Fruit fly (Drosophila melanogaster) whole organism, embryonic: Measurements from ENCODE around the gene Muc68E.

Source experiments
- Atf3 ChIP-seq: fragments of 200-800 bp; sonication (Bioruptor generic); optimal IDR thresholded peaks from 3 replicates; lab custom pipeline; 2016; ENCODE audit warnings: missing biosample characterization, missing genetic modification characterization
- CG10654 ChIP-seq: fragments of 200-800 bp; sonication (Bioruptor generic); optimal IDR thresholded peaks from 2 replicates; lab custom pipeline; 2016; ENCODE audit warnings: missing biosample characterization, missing genetic modification characterization
- CG11398 ChIP-seq: fragments of 200-800 bp; sonication (Bioruptor generic); optimal IDR thresholded peaks from 2 replicates; lab custom pipeline; 2016; ENCODE audit warnings: missing biosample characterization, missing genetic modification characterization
- CG12391 ChIP-seq: fragments of 200-800 bp; sonication (Bioruptor generic); optimal IDR thresholded peaks from 3 replicates; lab custom pipeline; 2018; ENCODE audit warnings: missing biosample characterization, mild to moderate bottlenecking, missing genetic modification characterization, moderate library complexity
- CG12744 ChIP-seq: fragments of 200-800 bp; sonication (Bioruptor generic); optimal IDR thresholded peaks from 2 replicates; lab custom pipeline; 2016; ENCODE audit warnings: missing biosample characterization, missing genetic modification characterization
- CG15601 ChIP-seq: fragments of 200-800 bp; sonication (Bioruptor generic); optimal IDR thresholded peaks from 3 replicates; lab custom pipeline; 2019; ENCODE audit warnings: missing biosample characterization, mild to moderate bottlenecking, missing genetic modification characterization, moderate library complexity
- CG17385 ChIP-seq: fragments of 200-800 bp; sonication (Bioruptor generic); optimal IDR thresholded peaks from 3 replicates; lab custom pipeline; 2018; ENCODE audit warnings: missing biosample characterization, mild to moderate bottlenecking, missing genetic modification characterization
- CG18262 ChIP-seq: fragments of 200-800 bp; optimal IDR thresholded peaks from 3 replicates; lab custom pipeline; 2019; ENCODE audit warnings: missing biosample characterization, mild to moderate bottlenecking, missing genetic modification characterization, moderate library complexity
- CG2199 ChIP-seq: fragments of 200-800 bp; sonication (Bioruptor generic); IDR thresholded peaks from 3 replicates; pipeline ENCODE4 v1.3.6; 2022; ENCODE audit warnings: missing biosample characterization, missing genetic modification characterization
- CG2678 ChIP-seq: fragments of 200-800 bp; sonication (Bioruptor generic); optimal IDR thresholded peaks from 3 replicates; lab custom pipeline; 2019; ENCODE audit warnings: missing biosample characterization, mild to moderate bottlenecking, missing genetic modification characterization, moderate library complexity
- CG33557 ChIP-seq: fragments of 200-800 bp; sonication (Bioruptor generic); optimal IDR thresholded peaks from 2 replicates; lab custom pipeline; 2019; ENCODE audit warnings: missing biosample characterization, mild to moderate bottlenecking, missing genetic modification characterization, moderate library complexity
- CG3995 ChIP-seq: fragments of 200-800 bp; sonication (Bioruptor generic); optimal IDR thresholded peaks from 3 replicates; lab custom pipeline; 2016; ENCODE audit warnings: missing biosample characterization, missing genetic modification characterization
- CG7357 ChIP-seq: fragments of 200-800 bp; sonication (Bioruptor generic); IDR thresholded peaks from 3 replicates; pipeline ENCODE4 v1.3.6; 2022; ENCODE audit warnings: missing biosample characterization, missing genetic modification characterization
- CG7987 ChIP-seq: fragments of 200-800 bp; sonication (Bioruptor generic); optimal IDR thresholded peaks from 2 replicates; lab custom pipeline; 2018; ENCODE audit warnings: missing biosample characterization, mild to moderate bottlenecking, missing genetic modification characterization, moderate library complexity
- CoRest ChIP-seq: fragments of 200-800 bp; sonication (Bioruptor generic); optimal IDR thresholded peaks from 3 replicates; lab custom pipeline; 2018; ENCODE audit warnings: missing biosample characterization, mild to moderate bottlenecking, missing genetic modification characterization, moderate library complexity
- Deaf1 ChIP-seq: fragments of 200-800 bp; optimal IDR thresholded peaks from 3 replicates; lab custom pipeline; 2019; ENCODE audit warnings: missing biosample characterization, mild to moderate bottlenecking, missing genetic modification characterization, moderate library complexity
- Dip2 ChIP-seq: fragments of 200-800 bp; sonication (Bioruptor generic); IDR thresholded peaks from 2 replicates; pipeline ENCODE4 v1.3.6; 2022; ENCODE audit warnings: missing biosample characterization, missing genetic modification characterization
- E2f2 ChIP-seq: fragments of 200-800 bp; sonication (Bioruptor generic); IDR thresholded peaks from 2 replicates; pipeline ENCODE4 v1.3.6; 2022; ENCODE audit warnings: missing biosample characterization, missing genetic modification characterization
- ERR ChIP-seq: fragments of 200-800 bp; sonication (Bioruptor generic); optimal IDR thresholded peaks from 2 replicates; lab custom pipeline; 2016; ENCODE audit warnings: missing biosample characterization, missing genetic modification characterization
- Fer1 ChIP-seq: fragments of 200-800 bp; sonication (Bioruptor generic); optimal IDR thresholded peaks from 2 replicates; lab custom pipeline; 2017; ENCODE audit warnings: missing biosample characterization, mild to moderate bottlenecking, missing genetic modification characterization
- GATAe ChIP-seq: fragments of 200-800 bp; sonication (Bioruptor generic); conservative IDR thresholded peaks from 2 replicates; pipeline ENCODE4 v1.3.6; 2022; ENCODE audit warnings: missing biosample characterization, missing genetic modification characterization
- Gug ChIP-seq: fragments of 200-800 bp; sonication (Bioruptor generic); IDR thresholded peaks from 4 replicates; pipeline ENCODE4 v1.3.6; 2022; ENCODE audit warnings: missing biosample characterization, missing genetic modification characterization
- HLH4C ChIP-seq: fragments of 200-800 bp; sonication (Bioruptor generic); IDR thresholded peaks from 3 replicates; pipeline ENCODE4 v1.3.6; 2022; ENCODE audit warnings: missing biosample characterization, missing genetic modification characterization; ENCODE audit not compliant: partially characterized antibody
- MBD-R2 ChIP-seq: fragments of 200-800 bp; sonication (Bioruptor generic); IDR thresholded peaks from 2 replicates; pipeline ENCODE4 v1.3.6; 2022; ENCODE audit warnings: missing biosample characterization, missing genetic modification characterization
- Max ChIP-seq: fragments of 200-800 bp; sonication (Bioruptor generic); optimal IDR thresholded peaks from 2 replicates; lab custom pipeline; 2016; ENCODE audit warnings: missing biosample characterization, mild to moderate bottlenecking, missing genetic modification characterization
- Meics ChIP-seq: fragments of 200-800 bp; sonication (Bioruptor generic); optimal IDR thresholded peaks from 2 replicates; lab custom pipeline; 2017; ENCODE audit warnings: missing biosample characterization, mild to moderate bottlenecking, missing genetic modification characterization
- NC2β ChIP-seq: fragments of 200-800 bp; sonication (Bioruptor generic); optimal IDR thresholded peaks from 2 replicates; lab custom pipeline; 2016; ENCODE audit warnings: missing biosample characterization, missing genetic modification characterization
- Ravus ChIP-seq: fragments of 200-800 bp; sonication (Bioruptor generic); IDR thresholded peaks from 2 replicates; pipeline ENCODE4 v1.3.6; 2022; ENCODE audit warnings: missing biosample characterization, missing genetic modification characterization
- Rfx ChIP-seq: fragments of 200-800 bp; sonication (Bioruptor generic); IDR thresholded peaks from 2 replicates; pipeline ENCODE4 v1.3.6; 2022; ENCODE audit warnings: missing biosample characterization, missing genetic modification characterization
- Sry-δ ChIP-seq: fragments of 200-800 bp; sonication (Bioruptor generic); optimal IDR thresholded peaks from 2 replicates; lab custom pipeline; 2016; ENCODE audit warnings: missing biosample characterization, missing genetic modification characterization
- ap ChIP-seq: fragments of 200-800 bp; sonication (Bioruptor generic); IDR thresholded peaks from 2 replicates; pipeline ENCODE4 v1.3.6; 2022; ENCODE audit warnings: missing biosample characterization, missing genetic modification characterization
- ato ChIP-seq: fragments of 200-800 bp; sonication (Bioruptor generic); IDR thresholded peaks from 2 replicates; pipeline ENCODE4 v1.3.6; 2022; ENCODE audit warnings: missing biosample characterization, missing genetic modification characterization; ENCODE audit not compliant: partially characterized antibody
- cwo ChIP-seq: fragments of 200-800 bp; sonication (Bioruptor generic); optimal IDR thresholded peaks from 3 replicates; lab custom pipeline; 2017; ENCODE audit warnings: missing biosample characterization, missing genetic modification characterization, mild to moderate bottlenecking, moderate library complexity, missing genetic modification reagents
- dan ChIP-seq: fragments of 200-800 bp; sonication (Bioruptor generic); IDR thresholded peaks from 2 replicates; pipeline ENCODE4 v1.3.6; 2022; ENCODE audit warnings: missing biosample characterization, missing genetic modification characterization
- esg ChIP-seq: fragments of 200-800 bp; sonication (Bioruptor generic); conservative IDR thresholded peaks from 2 replicates; pipeline ENCODE4 v1.3.6; 2022; ENCODE audit warnings: missing biosample characterization, missing genetic modification characterization
- eve ChIP-seq, 2 experiments: fragments of >200 bp; optimal IDR thresholded peaks; 2 replicates each; lab custom pipeline; 2017; ENCODE audit warnings: missing biosample characterization in 2 of 2, missing genetic modification characterization in 2 of 2
- ewg ChIP-seq: fragments of 200-800 bp; sonication (Bioruptor generic); optimal IDR thresholded peaks from 3 replicates; lab custom pipeline; 2017; ENCODE audit warnings: mild to moderate bottlenecking, missing biosample characterization, missing genetic modification reagents, missing genetic modification characterization
- fu2 ChIP-seq: fragments of 200-800 bp; sonication (Bioruptor generic); optimal IDR thresholded peaks from 2 replicates; lab custom pipeline; 2016; ENCODE audit warnings: missing biosample characterization, missing genetic modification characterization
- hbn ChIP-seq: fragments of 200-800 bp; sonication (Bioruptor generic); IDR thresholded peaks from 2 replicates; pipeline ENCODE4 v1.3.6; 2022; ENCODE audit warnings: missing biosample characterization, missing genetic modification characterization; ENCODE audit not compliant: partially characterized antibody
- maf-S ChIP-seq: fragments of 200-800 bp; sonication (Bioruptor generic); optimal IDR thresholded peaks from 2 replicates; lab custom pipeline; 2016; ENCODE audit warnings: missing biosample characterization, missing genetic modification characterization
- pb ChIP-seq: fragments of 200-800 bp; sonication (Bioruptor generic); optimal IDR thresholded peaks from 3 replicates; lab custom pipeline; 2016; ENCODE audit warnings: missing biosample characterization, missing genetic modification characterization
- peb ChIP-seq: fragments of 200-800 bp; sonication (Bioruptor generic); IDR thresholded peaks from 2 replicates; pipeline ENCODE4 v1.3.6; 2022; ENCODE audit warnings: missing biosample characterization, missing genetic modification characterization
- rib ChIP-seq: fragments of 200-800 bp; sonication (Bioruptor generic); IDR thresholded peaks from 2 replicates; pipeline ENCODE4 v1.3.6; 2022; ENCODE audit warnings: missing biosample characterization, missing genetic modification characterization
- sd ChIP-seq: fragments of 200-800 bp; sonication (Bioruptor generic); optimal IDR thresholded peaks from 3 replicates; lab custom pipeline; 2018; ENCODE audit warnings: missing biosample characterization, mild to moderate bottlenecking, missing genetic modification characterization, moderate library complexity
- sr ChIP-seq: fragments of 200-800 bp; sonication (Bioruptor generic); IDR thresholded peaks from 3 replicates; pipeline ENCODE4 v1.3.6; 2022; ENCODE audit warnings: missing biosample characterization, missing genetic modification characterization
- unc-4 ChIP-seq: fragments of 200-800 bp; sonication (Bioruptor generic); IDR thresholded peaks from 2 replicates; pipeline ENCODE4 v1.3.6; 2022; ENCODE audit warnings: missing biosample characterization, missing genetic modification characterization; ENCODE audit not compliant: partially characterized antibody
- zen ChIP-seq: fragments of 200-800 bp; sonication (Bioruptor generic); optimal IDR thresholded peaks from 3 replicates; lab custom pipeline; 2018; ENCODE audit warnings: missing biosample characterization, mild to moderate bottlenecking, missing genetic modification characterization, moderate library complexity

The Muc68E gene

dm6 chr3L:12004136-12004535 is 31.4 kb upstream of the Muc68E start (continued):
- TF ChIP-seq esg (no peak), unc-4 (no peak), CoRest (tag; lab: Kevin White, UChicago) (no peak), pb (GFP tag; lab: Kevin White, UChicago) (no peak), CG18262 (no peak), CG3995 (GFP tag; lab: Kevin White, UChicago) (peak; percentile 5), Meics (GFP tag; lab: Kevin White, UChicago) (no peak), hbn (GFP tag; lab: Robert Waterston, UW) (no peak), sr (GFP tag; lab: Robert Waterston, UW) (no peak), ato (GFP tag; lab: Robert Waterston, UW) (no peak), sd (tag; lab: Kevin White, UChicago) (peak; percentile 35), E2f2 (GFP tag; lab: Robert Waterston, UW) (no peak), CG15601 (tag; lab: Kevin White, UChicago) (peak; percentile 53), Fer1 (GFP tag; lab: Kevin White, UChicago) (no peak), maf-S (GFP tag; lab: Kevin White, UChicago) (no peak), CG2678 (no peak), Dip2 (GFP tag; lab: Robert Waterston, UW) (no peak), ewg (GFP tag; lab: Kevin White, UChicago) (no peak), CG11398 (no peak), Max (GFP tag; lab: Kevin White, UChicago) (no peak), Gug (GFP tag; lab: Robert Waterston, UW) (no peak), MBD-R2 (GFP tag; lab: Robert Waterston, UW) (no peak), NC2β (GFP tag; lab: Kevin White, UChicago) (no peak), CG10654 (GFP tag; lab: Kevin White, UChicago) (no peak), CG12744 (no peak), HLH4C (GFP tag; lab: Robert Waterston, UW) (no peak), Rfx (GFP tag; lab: Robert Waterston, UW) (no peak), ERR (no peak), Deaf1 (tag; lab: Kevin White, UChicago) (peak; percentile 74), zen (tag; lab: Kevin White, UChicago) (no peak), peb (GFP tag; lab: Robert Waterston, UW) (no peak), Ravus (GFP tag; lab: Robert Waterston, UW) (no peak), Sry-δ (GFP tag; lab: Kevin White, UChicago) (no peak), CG2199 (GFP tag; lab: Robert Waterston, UW) (peak; percentile 44; the same call in 1 of the 3 replicates), rib (GFP tag; lab: Robert Waterston, UW) (peak; percentile 11; the same call in 1 of the 2 replicates), CG12391 (no peak), ap (GFP tag; lab: Robert Waterston, UW) (no peak)

dm6 chr3L:12003457-12003856 is 30.7 kb upstream of the Muc68E start:
- TF ChIP-seq CG17385 (GFP tag; lab: Kevin White, UChicago) (no peak), sd (tag; lab: Kevin White, UChicago) (peak; percentile 35), Atf3 (no peak), fu2 (GFP tag; lab: Kevin White, UChicago) (no peak), CG7357 (no peak), CG33557 (GFP tag; lab: Kevin White, UChicago) (no peak), eve (GFP tag; optimal IDR thresholded peaks at IDR 0.05; lab: Kevin White, UChicago) (no peak), dan (GFP tag; lab: Robert Waterston, UW) (no peak), GATAe (GFP tag; lab: Robert Waterston, UW) (no peak), cwo (peak; percentile 56), CG7987 (GFP tag; lab: Kevin White, UChicago) (no peak)
